Fruit fly (Drosophila melanogaster) Kc167 (cell line): Measurements from ENCODE around the gene mRpS31.

Experiments used
- Myc ChIP-seq: fragments of >200 bp; optimal IDR thresholded peaks from 2 replicates; lab custom pipeline; 2017; ENCODE audit warnings: missing external identifiers
- Sin3A ChIP-seq: fragments of >200 bp; optimal IDR thresholded peaks from 2 replicates; lab custom pipeline; 2018; ENCODE audit warnings: missing external identifiers

DNA sequence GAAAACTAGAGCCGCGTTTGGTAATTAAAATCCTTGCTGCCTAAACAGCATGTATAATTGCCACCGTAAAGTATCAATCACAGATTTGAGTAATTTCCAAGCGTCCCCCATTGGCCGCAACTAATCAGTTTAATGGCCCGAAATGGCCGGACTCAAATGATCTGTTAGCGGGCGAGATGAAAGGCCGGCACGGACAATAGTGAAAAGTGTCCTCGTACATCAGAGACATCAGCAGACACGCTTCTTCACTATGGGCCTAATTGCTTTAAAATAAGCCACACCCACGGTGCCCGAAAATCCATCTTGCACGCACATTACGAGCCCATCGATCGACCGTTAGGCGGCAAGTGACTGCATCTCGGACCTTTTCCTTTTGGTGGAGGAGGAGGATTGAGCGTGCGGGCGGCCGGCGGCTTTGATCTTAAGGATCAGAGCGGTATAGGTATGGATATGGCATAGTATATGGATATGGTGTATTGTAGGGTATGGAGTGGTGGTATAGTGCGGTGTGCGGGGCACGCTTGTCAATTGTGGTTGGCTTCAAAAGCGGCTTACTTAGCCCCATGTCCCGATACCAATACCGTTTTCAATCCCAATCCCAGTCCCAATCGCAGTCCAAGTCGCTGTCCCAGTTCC, 7.4 kb downstream of the mRpS31 start:
- no peak for TF ChIP-seq Sin3A (lab: Kevin White, UChicago)
- no peak for TF ChIP-seq Myc (lab: Kevin White, UChicago)
